Fruit fly (Drosophila melanogaster) whole organism, embryonic: Measurements from ENCODE around the gene CG4404.
A peak's percentile ranks its signal among the peaks of the same experiment; 100 is the strongest.

Experiments
- Asciz ChIP-seq: fragments of 200-800 bp; sonication (Bioruptor generic); optimal IDR thresholded peaks from 2 replicates; lab custom pipeline; 2017; ENCODE audit warnings: missing biosample characterization, mild to moderate bottlenecking, missing genetic modification characterization, missing genetic modification reagents
- Bgb ChIP-seq: fragments of 200-800 bp; sonication (Bioruptor generic); IDR thresholded peaks from 2 replicates; pipeline ENCODE4 v1.3.6; 2022; ENCODE audit warnings: missing biosample characterization, missing genetic modification characterization; ENCODE audit not compliant: partially characterized antibody
- CG10462 ChIP-seq: fragments of 200-800 bp; sonication (Bioruptor generic); optimal IDR thresholded peaks from 2 replicates; lab custom pipeline; 2016; ENCODE audit warnings: missing biosample characterization, missing genetic modification characterization
- CG14014 ChIP-seq: fragments of 200-800 bp; sonication (Bioruptor generic); IDR thresholded peaks from 2 replicates; pipeline ENCODE4 v1.3.6; 2022; ENCODE audit warnings: missing biosample characterization, missing genetic modification characterization
- CG14710 ChIP-seq: fragments of 200-800 bp; sonication (Bioruptor generic); optimal IDR thresholded peaks from 3 replicates; lab custom pipeline; 2019; ENCODE audit warnings: missing biosample characterization, mild to moderate bottlenecking, missing genetic modification characterization, moderate library complexity
- CG1602 ChIP-seq: fragments of 200-800 bp; sonication (Bioruptor generic); optimal IDR thresholded peaks from 3 replicates; lab custom pipeline; 2016; ENCODE audit warnings: missing biosample characterization, missing genetic modification characterization
- CG17361 ChIP-seq: fragments of 200-800 bp; sonication (Bioruptor generic); IDR thresholded peaks from 3 replicates; pipeline ENCODE4 v1.3.6; 2022; ENCODE audit warnings: missing biosample characterization, missing genetic modification characterization
- CG17385 ChIP-seq: fragments of 200-800 bp; sonication (Bioruptor generic); optimal IDR thresholded peaks from 3 replicates; lab custom pipeline; 2018; ENCODE audit warnings: missing biosample characterization, mild to moderate bottlenecking, missing genetic modification characterization
- CG2199 ChIP-seq: fragments of 200-800 bp; sonication (Bioruptor generic); IDR thresholded peaks from 3 replicates; pipeline ENCODE4 v1.3.6; 2022; ENCODE audit warnings: missing biosample characterization, missing genetic modification characterization
- CG2678 ChIP-seq: fragments of 200-800 bp; sonication (Bioruptor generic); optimal IDR thresholded peaks from 3 replicates; lab custom pipeline; 2019; ENCODE audit warnings: missing biosample characterization, mild to moderate bottlenecking, missing genetic modification characterization, moderate library complexity
- CG2875 ChIP-seq: fragments of 200-800 bp; sonication (Bioruptor generic); optimal IDR thresholded peaks from 2 replicates; lab custom pipeline; 2017; ENCODE audit warnings: missing biosample characterization, mild to moderate bottlenecking, missing genetic modification characterization, missing genetic modification reagents
- CG34376 ChIP-seq: fragments of 200-800 bp; sonication (Bioruptor generic); optimal IDR thresholded peaks from 2 replicates; lab custom pipeline; 2018; ENCODE audit warnings: missing biosample characterization, mild to moderate bottlenecking, missing genetic modification characterization
- CG3838 ChIP-seq: fragments of 200-800 bp; sonication (Bioruptor generic); optimal IDR thresholded peaks from 3 replicates; lab custom pipeline; 2016; ENCODE audit warnings: missing biosample characterization, missing genetic modification characterization
- CG6683 ChIP-seq: fragments of 200-800 bp; sonication (Bioruptor generic); optimal IDR thresholded peaks from 2 replicates; lab custom pipeline; 2017; ENCODE audit warnings: missing biosample characterization, mild to moderate bottlenecking, missing genetic modification characterization, missing genetic modification reagents
- CG6689 ChIP-seq: fragments of 200-800 bp; sonication (Bioruptor generic); IDR thresholded peaks from 2 replicates; pipeline ENCODE4 v1.3.6; 2022; ENCODE audit warnings: missing biosample characterization, missing genetic modification characterization
- CG7928 ChIP-seq: fragments of 200-800 bp; sonication (Bioruptor generic); optimal IDR thresholded peaks from 2 replicates; lab custom pipeline; 2017; ENCODE audit warnings: missing biosample characterization, mild to moderate bottlenecking, missing genetic modification characterization
- CG8281 ChIP-seq: fragments of 200-800 bp; sonication (Bioruptor generic); optimal IDR thresholded peaks from 2 replicates; lab custom pipeline; 2018; ENCODE audit warnings: missing biosample characterization, mild to moderate bottlenecking, missing genetic modification characterization, moderate library complexity
- CG8478 ChIP-seq: fragments of >200 bp; optimal IDR thresholded peaks from 2 replicates; lab custom pipeline; 2018
- CG9727 ChIP-seq: fragments of 200-800 bp; sonication (Bioruptor generic); optimal IDR thresholded peaks from 3 replicates; lab custom pipeline; 2017; ENCODE audit warnings: missing biosample characterization, mild to moderate bottlenecking, missing genetic modification characterization
- CG9932 ChIP-seq: fragments of 200-800 bp; sonication (Bioruptor generic); IDR thresholded peaks from 2 replicates; pipeline ENCODE4 v1.3.6; 2022; ENCODE audit warnings: missing biosample characterization, missing genetic modification characterization
- CkIIα-i1 ChIP-seq: fragments of 200-800 bp; sonication (Bioruptor generic); IDR thresholded peaks from 2 replicates; pipeline ENCODE4 v1.3.6; 2022; ENCODE audit warnings: missing biosample characterization, missing genetic modification characterization
- CoRest ChIP-seq: fragments of 200-800 bp; sonication (Bioruptor generic); optimal IDR thresholded peaks from 3 replicates; lab custom pipeline; 2018; ENCODE audit warnings: missing biosample characterization, mild to moderate bottlenecking, missing genetic modification characterization, moderate library complexity
- Dp ChIP-seq: fragments of 200-800 bp; sonication (Bioruptor generic); optimal IDR thresholded peaks from 2 replicates; lab custom pipeline; 2018; ENCODE audit warnings: missing biosample characterization, mild to moderate bottlenecking, missing genetic modification characterization, moderate library complexity
- Eip74EF ChIP-seq, 2 experiments: fragments of 200-800 bp in 1 of 2; fragments of >200 bp in 1 of 2; sonication (Bioruptor generic) in 1 of 2; optimal IDR thresholded peaks; 2 replicates each; lab custom pipeline; 2017 to 2019; ENCODE audit warnings: missing biosample characterization in 2 of 2, missing genetic modification characterization in 2 of 2, mild to moderate bottlenecking in 1 of 2, moderate library complexity in 1 of 2
- Hand ChIP-seq: fragments of 200-800 bp; sonication (Bioruptor generic); optimal IDR thresholded peaks from 2 replicates; lab custom pipeline; 2017; ENCODE audit warnings: mild to moderate bottlenecking, missing biosample characterization, missing genetic modification reagents, missing genetic modification characterization
- HmgZ ChIP-seq: fragments of 200-800 bp; sonication (Bioruptor generic); optimal IDR thresholded peaks from 2 replicates; lab custom pipeline; 2018; ENCODE audit warnings: missing biosample characterization, mild to moderate bottlenecking, missing genetic modification characterization
- Hr39 ChIP-seq: fragments of >200 bp; optimal IDR thresholded peaks from 2 replicates; lab custom pipeline; 2017
- Scr ChIP-seq: fragments of 200-800 bp; sonication (Bioruptor generic); IDR thresholded peaks from 2 replicates; pipeline ENCODE4 v1.3.6; 2022; ENCODE audit warnings: missing biosample characterization, missing genetic modification characterization; ENCODE audit not compliant: partially characterized antibody
- Sry-β ChIP-seq: fragments of 200-800 bp; sonication (Bioruptor generic); optimal IDR thresholded peaks from 2 replicates; lab custom pipeline; 2018; ENCODE audit warnings: missing biosample characterization, mild to moderate bottlenecking, missing genetic modification characterization, moderate library complexity
- ac ChIP-seq: fragments of 200-800 bp; sonication (Bioruptor generic); optimal IDR thresholded peaks from 3 replicates; lab custom pipeline; 2017; ENCODE audit warnings: missing biosample characterization, mild to moderate bottlenecking, missing genetic modification characterization
- dmrt11E ChIP-seq: fragments of 200-800 bp; sonication (Bioruptor generic); optimal IDR thresholded peaks from 3 replicates; lab custom pipeline; 2018; ENCODE audit warnings: missing biosample characterization, mild to moderate bottlenecking, missing genetic modification characterization, moderate library complexity
- fru ChIP-seq: fragments of >200 bp; optimal IDR thresholded peaks from 2 replicates; lab custom pipeline; 2017
- ftz-f1 ChIP-seq: fragments of 200-800 bp; sonication (Bioruptor generic); optimal IDR thresholded peaks from 2 replicates; lab custom pipeline; 2016; ENCODE audit warnings: missing biosample characterization, missing genetic modification characterization
- gce ChIP-seq: fragments of 200-800 bp; sonication (Bioruptor generic); IDR thresholded peaks from 3 replicates; pipeline ENCODE4 v1.3.6; 2022; ENCODE audit warnings: missing biosample characterization, missing genetic modification characterization
- gem ChIP-seq: fragments of 200-800 bp; sonication (Bioruptor generic); optimal IDR thresholded peaks from 2 replicates; lab custom pipeline; 2019; ENCODE audit warnings: missing biosample characterization, mild to moderate bottlenecking, missing genetic modification characterization, moderate library complexity
- gt ChIP-seq: fragments of 200-800 bp; sonication (Bioruptor generic); IDR thresholded peaks from 2 replicates; pipeline ENCODE4 v1.3.6; 2022; ENCODE audit warnings: missing biosample characterization, missing genetic modification characterization
- ham ChIP-seq: fragments of 200-800 bp; sonication (Bioruptor generic); IDR thresholded peaks from 2 replicates; pipeline ENCODE4 v1.3.6; 2022; ENCODE audit warnings: missing biosample characterization, missing genetic modification characterization
- lmd ChIP-seq: fragments of 200-800 bp; sonication (Bioruptor generic); IDR thresholded peaks from 2 replicates; pipeline ENCODE4 v1.3.6; 2022; ENCODE audit warnings: missing biosample characterization, missing genetic modification characterization
- mirr ChIP-seq: fragments of 200-800 bp; sonication (Bioruptor generic); optimal IDR thresholded peaks from 3 replicates; lab custom pipeline; 2018; ENCODE audit warnings: missing biosample characterization, mild to moderate bottlenecking, missing genetic modification characterization
- peb ChIP-seq: fragments of 200-800 bp; sonication (Bioruptor generic); IDR thresholded peaks from 2 replicates; pipeline ENCODE4 v1.3.6; 2022; ENCODE audit warnings: missing biosample characterization, missing genetic modification characterization
- pros ChIP-seq: fragments of 200-800 bp; sonication (Bioruptor generic); optimal IDR thresholded peaks from 3 replicates; lab custom pipeline; 2019; ENCODE audit warnings: missing biosample characterization, mild to moderate bottlenecking, missing genetic modification characterization, moderate library complexity
- shn ChIP-seq: fragments of 200-800 bp; sonication (Bioruptor generic); optimal IDR thresholded peaks from 3 replicates; lab custom pipeline; 2016; ENCODE audit warnings: missing biosample characterization, missing genetic modification characterization
- slbo ChIP-seq: fragments of 200-800 bp; sonication (Bioruptor generic); IDR thresholded peaks from 2 replicates; pipeline ENCODE4 v1.3.6; 2022; ENCODE audit warnings: missing biosample characterization, missing genetic modification characterization
- stc ChIP-seq: fragments of 200-800 bp; sonication (Bioruptor generic); IDR thresholded peaks from 2 replicates; pipeline ENCODE4 v1.3.6; 2022; ENCODE audit warnings: missing biosample characterization, missing genetic modification characterization
- tap ChIP-seq: fragments of 200-800 bp; optimal IDR thresholded peaks from 3 replicates; lab custom pipeline; 2019; ENCODE audit warnings: missing biosample characterization, mild to moderate bottlenecking, missing genetic modification characterization, moderate library complexity
- trem ChIP-seq: fragments of 200-800 bp; optimal IDR thresholded peaks from 3 replicates; lab custom pipeline; 2019; ENCODE audit warnings: missing biosample characterization, mild to moderate bottlenecking, missing genetic modification characterization, moderate library complexity
- trh ChIP-seq: fragments of 200-800 bp; sonication (Bioruptor generic); optimal IDR thresholded peaks from 2 replicates; lab custom pipeline; 2016; ENCODE audit warnings: missing biosample characterization, missing genetic modification characterization
- yki ChIP-seq: fragments of >200 bp; optimal IDR thresholded peaks from 3 replicates; lab custom pipeline; 2018
- zf30C ChIP-seq: fragments of 200-800 bp; sonication (Bioruptor generic); optimal IDR thresholded peaks from 3 replicates; lab custom pipeline; 2018; ENCODE audit warnings: missing biosample characterization, mild to moderate bottlenecking, missing genetic modification characterization
- zfh2 ChIP-seq: fragments of 200-800 bp; sonication (Bioruptor generic); optimal IDR thresholded peaks from 2 replicates; lab custom pipeline; 2016; ENCODE audit warnings: missing biosample characterization, missing genetic modification characterization

Gene CG4404

DNA sequence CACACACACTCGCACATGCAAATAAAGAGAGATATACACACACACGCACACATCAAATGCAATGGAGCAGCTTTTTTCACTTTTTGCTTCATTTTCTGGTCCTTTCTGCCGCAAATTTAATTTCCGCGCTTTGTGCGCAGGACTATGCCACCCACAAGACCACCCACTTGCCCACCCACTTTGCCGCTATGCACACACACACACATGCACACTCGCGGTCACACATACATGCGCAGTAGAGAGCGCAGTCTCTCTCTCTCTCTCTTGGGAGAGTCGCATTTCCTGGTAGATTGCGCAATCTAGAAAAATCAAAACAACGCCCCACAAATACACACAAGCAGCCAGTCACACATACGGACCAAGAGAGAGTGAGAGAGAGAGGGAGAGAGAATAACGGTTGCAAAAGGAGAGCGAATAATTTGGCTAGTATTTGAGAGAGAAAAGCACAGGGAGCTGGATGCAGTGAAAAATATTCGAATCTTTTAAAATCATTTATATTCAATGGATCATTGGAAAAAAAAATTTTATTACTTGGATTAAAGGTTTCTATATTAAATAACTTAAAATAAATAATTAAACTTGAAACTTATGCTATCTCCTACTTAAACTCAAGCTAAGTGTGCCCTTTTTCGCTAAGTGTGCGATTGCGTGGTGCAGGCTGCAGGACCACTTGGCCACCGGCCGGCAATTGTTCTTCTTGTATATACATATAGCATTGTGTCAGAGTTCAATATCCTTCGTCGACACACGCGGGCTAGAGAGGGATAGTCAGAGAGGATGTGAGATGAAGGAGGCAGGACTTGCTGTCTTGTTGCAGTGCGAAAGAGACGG, 19.8 kb upstream of the CG4404 start (continued):
- TF ChIP-seq Hr39 (lab: Kevin White, UChicago) = no peak
- no peak for TF ChIP-seq CG3838 (GFP tag; lab: Kevin White, UChicago)
- peak; percentile 54 for TF ChIP-seq Asciz (GFP tag; lab: Kevin White, UChicago)
- peak; percentile 47 for TF ChIP-seq CG8281 (tag; lab: Kevin White, UChicago)
- TF ChIP-seq Hand (GFP tag; lab: Kevin White, UChicago) = peak; percentile 48
- TF ChIP-seq CG9932 (GFP tag; lab: Robert Waterston, UW) = peak; percentile 28; the same call in 1 of the 2 replicates
- TF ChIP-seq Eip74EF (GFP tag; optimal IDR thresholded peaks at IDR 0.05; lab: Kevin White, UChicago) = peak in 1 of 2 experiments; percentile 48
- TF ChIP-seq Dp = no peak
- TF ChIP-seq CG14710 (tag; lab: Kevin White, UChicago) = peak; percentile 54
- peak; percentile 80 for TF ChIP-seq CG14014 (GFP tag; lab: Robert Waterston, UW)
- TF ChIP-seq Scr = no peak
- TF ChIP-seq pros = no peak
- TF ChIP-seq CG1602 = peak; percentile 29
- TF ChIP-seq peb (GFP tag; lab: Robert Waterston, UW) = peak; percentile 66
- TF ChIP-seq zfh2 (GFP tag; lab: Kevin White, UChicago) = no peak
- no peak for TF ChIP-seq HmgZ (tag; lab: Kevin White, UChicago)
- TF ChIP-seq shn (GFP tag; lab: Kevin White, UChicago) = no peak
- TF ChIP-seq fru (lab: Kevin White, UChicago) = no peak
- TF ChIP-seq CG8478 (lab: Kevin White, UChicago) = no peak
- peak; percentile 46 for TF ChIP-seq tap (tag; lab: Kevin White, UChicago)
- no peak for TF ChIP-seq CG34376 (GFP tag; lab: Kevin White, UChicago)
- TF ChIP-seq CG9727 (GFP tag; lab: Kevin White, UChicago) = peak; percentile 78
- TF ChIP-seq dmrt11E (tag; lab: Kevin White, UChicago) = peak; percentile 59
- no peak for TF ChIP-seq CG7928 (GFP tag; lab: Kevin White, UChicago)
- TF ChIP-seq trem (tag; lab: Kevin White, UChicago) = peak; percentile 40
- no peak for TF ChIP-seq ac (GFP tag; lab: Kevin White, UChicago)
- TF ChIP-seq Sry-β (GFP tag; lab: Kevin White, UChicago) = no peak
- TF ChIP-seq CG17361 (GFP tag; lab: Robert Waterston, UW) = peak; percentile 48; the same call in 1 of the 3 replicates
- peak; percentile 70 for TF ChIP-seq slbo (GFP tag; lab: Robert Waterston, UW)
- TF ChIP-seq Bgb (GFP tag; lab: Robert Waterston, UW) = no peak
- TF ChIP-seq CG6683 (GFP tag; lab: Kevin White, UChicago) = peak; percentile 26
- TF ChIP-seq yki (lab: Kevin White, UChicago) = peak; percentile 73
- TF ChIP-seq CG6689 (GFP tag; lab: Robert Waterston, UW) = peak; percentile 78
- peak; percentile 66 for TF ChIP-seq CoRest (tag; lab: Kevin White, UChicago)
- no peak for TF ChIP-seq ham (GFP tag; lab: Robert Waterston, UW)
- TF ChIP-seq trh (GFP tag; lab: Kevin White, UChicago) = no peak
- no peak for TF ChIP-seq ftz-f1 (GFP tag; lab: Kevin White, UChicago)
- no peak for TF ChIP-seq CkIIα-i1 (GFP tag; lab: Robert Waterston, UW)
- peak; percentile 42; the same call in 1 of the 2 replicates for TF ChIP-seq lmd (GFP tag; lab: Robert Waterston, UW)
- TF ChIP-seq stc (GFP tag; lab: Robert Waterston, UW) = peak; percentile 72; the same call in 1 of the 2 replicates
- no peak; the same call in 2 of the 3 replicates for TF ChIP-seq CG2199 (GFP tag; lab: Robert Waterston, UW)
- peak; percentile 23 for TF ChIP-seq CG2875
- peak; percentile 44 for TF ChIP-seq CG17385 (GFP tag; lab: Kevin White, UChicago)
- peak; percentile 85 for TF ChIP-seq CG2678 (tag; lab: Kevin White, UChicago)
- no peak for TF ChIP-seq gt (GFP tag; lab: Robert Waterston, UW)
- TF ChIP-seq gem (tag; lab: Kevin White, UChicago) = peak; percentile 71
- TF ChIP-seq gce (GFP tag; lab: Robert Waterston, UW) = 0 out of 3 replicates have a peak, but pooled peaks have one; percentile 22
- no peak for TF ChIP-seq mirr (GFP tag; lab: Kevin White, UChicago)
- peak; percentile 79 for TF ChIP-seq zf30C (GFP tag; lab: Kevin White, UChicago)
- TF ChIP-seq CG10462 = peak; percentile 45
